Fruit fly (Drosophila melanogaster) S2 (cell line): ENCODE data around the gene CG7573.

Experiments
- CG8478 ChIP-seq: fragments of >200 bp; optimal IDR thresholded peaks from 2 replicates; lab custom pipeline; 2018
- CTCF ChIP-seq, 2 experiments: fragments of >200 bp; optimal IDR thresholded peaks; 2 replicates each; lab custom pipeline; 2018

DNA sequence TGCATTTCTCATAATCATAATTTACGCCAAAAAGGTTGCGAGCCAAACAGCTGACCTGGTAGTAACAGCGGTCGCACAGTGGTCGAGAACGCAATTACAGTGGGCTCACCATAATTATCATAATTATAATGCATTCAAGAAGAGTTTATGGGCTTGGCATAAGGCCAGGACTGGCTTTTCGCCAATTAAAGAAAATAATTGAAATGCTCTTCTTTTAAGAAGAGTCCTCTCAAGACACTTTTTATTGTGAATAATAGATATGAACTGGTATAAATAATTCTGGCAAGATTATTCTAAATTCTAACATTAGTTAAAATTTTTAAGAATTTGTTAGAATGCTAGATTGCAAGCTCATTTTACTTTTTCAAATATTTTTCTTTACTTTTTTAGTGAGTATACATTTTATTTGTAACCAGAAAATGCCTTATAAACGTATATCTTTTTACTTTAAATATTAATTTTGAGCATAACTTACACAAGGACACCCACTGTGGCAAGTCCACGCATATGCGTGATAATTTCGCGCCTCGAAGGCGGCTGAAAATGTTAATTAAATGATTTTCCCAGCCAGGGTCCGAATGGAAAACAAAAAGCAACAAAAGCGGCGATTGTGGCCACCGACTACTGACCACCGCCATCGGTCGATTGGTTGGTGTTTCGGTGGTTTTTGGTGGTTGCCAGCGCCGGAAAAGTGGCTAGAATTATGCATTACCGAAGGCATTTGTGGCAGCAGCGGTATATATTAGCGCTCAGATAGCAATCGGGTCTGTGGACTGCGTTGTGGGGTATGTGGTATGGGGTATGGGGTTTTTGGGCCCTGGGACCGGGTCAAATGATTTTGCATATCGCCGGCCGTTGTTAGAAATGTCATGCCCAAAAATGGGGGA is 5.2 kb upstream of the CG7573 start:
- TF ChIP-seq CG8478 (lab: Kevin White, UChicago) (no peak), CTCF (optimal IDR thresholded peaks at IDR 0.05; lab: Kevin White, UChicago) (no peak)
